Worm (Caenorhabditis elegans) whole organism, midembryonic: ENCODE measurements around the gene nape-2.

ENCODE experiments used
- T22C8.4 ChIP-seq: fragments of 200-800 bp; sonication (Bioruptor generic); IDR thresholded peaks from 2 replicates; pipeline ENCODE4 v1.3.6; 2022; ENCODE audit warnings: missing genetic modification characterization, missing compliant biosample characterization
- cog-1 ChIP-seq: sonication (generic microtip); optimal IDR thresholded peaks from 2 replicates; lab custom pipeline; 2016; ENCODE audit warnings: missing genetic modification characterization, missing compliant biosample characterization
- flt-1 ChIP-seq: fragments of 200-800 bp; sonication (Bioruptor generic); IDR thresholded peaks from 2 replicates; pipeline ENCODE4 v1.3.6; 2022; ENCODE audit warnings: missing genetic modification characterization, missing compliant biosample characterization
- klf-2 ChIP-seq: fragments of 200-800 bp; sonication (Bioruptor generic); conservative IDR thresholded peaks from 2 replicates; pipeline ENCODE4 v1.3.6; 2022; ENCODE audit warnings: missing genetic modification reagents, missing genetic modification characterization, missing compliant biosample characterization
- med-1 ChIP-seq: sonication (generic microtip); optimal IDR thresholded peaks from 2 replicates; lab custom pipeline; 2017; ENCODE audit warnings: missing genetic modification characterization, mild to moderate bottlenecking, missing compliant biosample characterization, antibody characterized with exemption, missing genetic modification reagents; ENCODE audit not compliant: insufficient read depth
- ref-1 ChIP-seq: fragments of 200-800 bp; sonication (Bioruptor generic); conservative IDR thresholded peaks from 2 replicates; pipeline ENCODE4 v1.3.6; 2022; ENCODE audit warnings: missing genetic modification reagents, missing genetic modification characterization, missing compliant biosample characterization
- tab-1 ChIP-seq: fragments of 200-800 bp; sonication (Bioruptor generic); IDR thresholded peaks from 2 replicates; pipeline ENCODE4 v1.3.6; 2022; ENCODE audit warnings: missing genetic modification characterization, missing compliant biosample characterization
- ztf-23 ChIP-seq: fragments of 200-800 bp; sonication (Bioruptor generic); IDR thresholded peaks from 2 replicates; pipeline ENCODE4 v1.3.6; 2022; ENCODE audit warnings: missing genetic modification reagents, missing genetic modification characterization, missing compliant biosample characterization
- ztf-29 ChIP-seq: fragments of 200-800 bp; sonication (Bioruptor generic); IDR thresholded peaks from 2 replicates; pipeline ENCODE4 v1.3.6; 2022; ENCODE audit warnings: missing genetic modification reagents, missing genetic modification characterization, missing compliant biosample characterization

- TF ChIP-seq tab-1 (GFP tag; lab: Robert Waterston, UW) (no peak), ztf-23 (GFP tag; lab: Robert Waterston, UW) (no peak), ztf-29 (GFP tag; lab: Robert Waterston, UW) (no peak), ref-1 (GFP tag; lab: Robert Waterston, UW) (no peak), flt-1 (GFP tag; lab: Robert Waterston, UW) (no peak), med-1 (no peak), klf-2 (GFP tag; lab: Robert Waterston, UW) (no peak), T22C8.4 (GFP tag; lab: Robert Waterston, UW) (no peak), cog-1 (tag; lab: Kevin White, UChicago) (no peak)
Measured at ce11 chrIV:3736244-3736643, 2.5 kb downstream of the nape-2 start.
